Fruit fly (Drosophila melanogaster) whole organism: ENCODE results near the gene CG6565.

Source experiments
- CG8478 ChIP-seq: fragments of >200 bp; optimal IDR thresholded peaks from 2 replicates; lab custom pipeline; 2018; ENCODE audit warnings: inconsistent platforms
- Dll ChIP-seq: fragments of >200 bp; optimal IDR thresholded peaks from 2 replicates; lab custom pipeline; 2017
- EcR ChIP-seq, 2 experiments: fragments of >200 bp; optimal IDR thresholded peaks; 2 replicates each; lab custom pipeline; 2017; ENCODE audit warnings: missing biosample characterization in 2 of 2, missing genetic modification characterization in 2 of 2, missing genetic modification reagents in 2 of 2
- pan ChIP-seq: fragments of >200 bp; optimal IDR thresholded peaks from 2 replicates; lab custom pipeline; 2017
- usp ChIP-seq: fragments of >200 bp; optimal IDR thresholded peaks from 2 replicates; lab custom pipeline; 2017; ENCODE audit warnings: missing biosample characterization, missing genetic modification characterization, mixed read lengths

DNA sequence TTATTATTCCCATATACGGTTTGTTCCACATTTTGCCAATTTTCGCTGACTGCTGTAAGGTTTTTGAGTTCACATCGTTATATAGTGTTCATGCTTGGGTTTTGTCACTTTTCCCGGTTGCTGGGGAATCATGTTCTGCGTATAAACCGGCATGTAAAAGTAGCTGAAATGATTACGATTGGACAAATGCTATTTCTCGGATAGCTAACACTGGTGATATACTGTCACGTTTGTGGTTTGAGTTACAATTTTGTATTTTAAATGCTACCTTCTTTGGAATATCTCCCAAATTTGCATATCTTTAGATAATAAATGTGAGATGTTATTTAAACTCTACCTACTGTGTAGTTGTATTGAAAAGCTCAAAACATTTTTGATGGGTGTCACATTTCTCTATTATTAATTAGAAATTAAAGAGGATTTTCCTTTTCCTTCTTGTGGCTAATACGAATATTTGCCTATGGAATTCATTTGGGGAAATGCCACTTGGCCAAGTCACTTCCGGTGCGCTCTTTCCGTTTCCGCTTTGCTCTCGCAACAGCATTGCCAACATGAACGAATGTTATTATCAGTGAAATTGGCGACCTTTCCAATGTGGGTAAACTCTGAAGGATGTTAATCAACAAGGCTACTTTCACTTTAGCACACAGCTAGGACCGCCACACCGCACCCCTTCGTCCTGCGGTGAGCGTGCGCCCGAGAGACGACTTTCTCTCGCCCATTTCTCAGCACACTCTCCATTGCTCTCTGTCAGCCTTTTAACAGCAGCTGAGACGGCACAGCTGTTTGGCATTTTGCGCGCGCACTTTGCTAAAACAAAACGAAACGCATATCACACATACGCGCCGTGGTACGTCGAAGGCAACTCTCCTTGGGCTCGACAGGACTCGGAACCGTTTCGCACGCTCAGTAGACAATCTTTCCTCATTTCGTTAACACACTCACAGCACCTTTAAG lies 41.0 kb downstream of the CG6565 start, which contains the start of the genes CG16956, CG42784 and CG43850:
- TF ChIP-seq CG8478 (lab: Kevin White, UChicago) (no peak), EcR (GFP tag; optimal IDR thresholded peaks at IDR 0.05; lab: Kevin White, UChicago) (no peak), Dll (no peak), usp (GFP tag; lab: Kevin White, UChicago) (no peak), pan (lab: Kevin White, UChicago) (no peak)
